Worm (Caenorhabditis elegans) whole organism, midembryonic: ENCODE data around the gene dhp-2.

Experiments
- T22C8.4 ChIP-seq: fragments of 200-800 bp; sonication (Bioruptor generic); IDR thresholded peaks from 2 replicates; pipeline ENCODE4 v1.3.6; 2022; ENCODE audit warnings: missing genetic modification characterization, missing compliant biosample characterization
- cog-1 ChIP-seq: sonication (generic microtip); optimal IDR thresholded peaks from 2 replicates; lab custom pipeline; 2016; ENCODE audit warnings: missing genetic modification characterization, missing compliant biosample characterization
- flt-1 ChIP-seq: fragments of 200-800 bp; sonication (Bioruptor generic); IDR thresholded peaks from 2 replicates; pipeline ENCODE4 v1.3.6; 2022; ENCODE audit warnings: missing genetic modification characterization, missing compliant biosample characterization
- klf-2 ChIP-seq: fragments of 200-800 bp; sonication (Bioruptor generic); conservative IDR thresholded peaks from 2 replicates; pipeline ENCODE4 v1.3.6; 2022; ENCODE audit warnings: missing genetic modification reagents, missing genetic modification characterization, missing compliant biosample characterization
- med-1 ChIP-seq: sonication (generic microtip); optimal IDR thresholded peaks from 2 replicates; lab custom pipeline; 2017; ENCODE audit warnings: missing genetic modification characterization, mild to moderate bottlenecking, missing compliant biosample characterization, antibody characterized with exemption, missing genetic modification reagents; ENCODE audit not compliant: insufficient read depth
- ref-1 ChIP-seq: fragments of 200-800 bp; sonication (Bioruptor generic); conservative IDR thresholded peaks from 2 replicates; pipeline ENCODE4 v1.3.6; 2022; ENCODE audit warnings: missing genetic modification reagents, missing genetic modification characterization, missing compliant biosample characterization
- tab-1 ChIP-seq: fragments of 200-800 bp; sonication (Bioruptor generic); IDR thresholded peaks from 2 replicates; pipeline ENCODE4 v1.3.6; 2022; ENCODE audit warnings: missing genetic modification characterization, missing compliant biosample characterization
- ztf-23 ChIP-seq: fragments of 200-800 bp; sonication (Bioruptor generic); IDR thresholded peaks from 2 replicates; pipeline ENCODE4 v1.3.6; 2022; ENCODE audit warnings: missing genetic modification reagents, missing genetic modification characterization, missing compliant biosample characterization
- ztf-29 ChIP-seq: fragments of 200-800 bp; sonication (Bioruptor generic); IDR thresholded peaks from 2 replicates; pipeline ENCODE4 v1.3.6; 2022; ENCODE audit warnings: missing genetic modification reagents, missing genetic modification characterization, missing compliant biosample characterization

Gene dhp-2

ce11 chrIV:9977602-9978172, at the start of gene dhp-2:
Gene dhp-2 (plus strand): TSS chrIV:9978122.
- TF ChIP-seq ref-1 (GFP tag; lab: Robert Waterston, UW) (no peak), cog-1 (tag; lab: Kevin White, UChicago) (no peak)

- TF ChIP-seq ztf-29 (GFP tag; lab: Robert Waterston, UW): no peak
- TF ChIP-seq ztf-23 (GFP tag; lab: Robert Waterston, UW): no peak
- TF ChIP-seq cog-1 (tag; lab: Kevin White, UChicago): no peak
- TF ChIP-seq T22C8.4 (GFP tag; lab: Robert Waterston, UW): no peak
- TF ChIP-seq klf-2: no peak
Observed at ce11 chrIV:9928180-9928896, 49.6 kb upstream of the dhp-2 start, which contains the start of gene dur-1. Gene dur-1 (minus strand): TSS chrIV:9928230.

- TF ChIP-seq ztf-23 (GFP tag; lab: Robert Waterston, UW) (no peak), T22C8.4 (GFP tag; lab: Robert Waterston, UW) (no peak), flt-1 (GFP tag; lab: Robert Waterston, UW) (no peak), tab-1 (no peak), ztf-29 (GFP tag; lab: Robert Waterston, UW) (no peak), klf-2 (no peak), cog-1 (tag; lab: Kevin White, UChicago) (no peak), ref-1 (GFP tag; lab: Robert Waterston, UW) (no peak)
Observed at ce11 chrIV:9932055-9932454, 45.9 kb upstream of the dhp-2 start, which contains the start of the genes trmt-10A and F25H8.2. Gene trmt-10A (minus strand): TSS chrIV:9932213. Gene F25H8.2 (plus strand): TSS chrIV:9932235.

- TF ChIP-seq ztf-23 (GFP tag; lab: Robert Waterston, UW) (no peak), T22C8.4 (GFP tag; lab: Robert Waterston, UW) (no peak), tab-1 (no peak), ref-1 (GFP tag; lab: Robert Waterston, UW) (no peak), cog-1 (tag; lab: Kevin White, UChicago) (no peak)
Observed at ce11 chrIV:9933580-9933979, 44.3 kb upstream of the dhp-2 start, which contains the start of gene spe-29. Gene spe-29 (plus strand): TSS chrIV:9933880.

- TF ChIP-seq klf-2 (no peak), ztf-29 (GFP tag; lab: Robert Waterston, UW) (no peak), tab-1 (no peak), cog-1 (tag; lab: Kevin White, UChicago) (no peak), med-1 (no peak), T22C8.4 (GFP tag; lab: Robert Waterston, UW) (no peak), ref-1 (GFP tag; lab: Robert Waterston, UW) (no peak), ztf-23 (GFP tag; lab: Robert Waterston, UW) (no peak), flt-1 (GFP tag; lab: Robert Waterston, UW) (no peak)
Observed at ce11 chrIV:9943214-9943613, 34.7 kb upstream of the dhp-2 start.

ce11 chrIV:9944279-9944678, 33.6 kb upstream of the dhp-2 start:
- no peak for TF ChIP-seq flt-1 (GFP tag; lab: Robert Waterston, UW)
- no peak for TF ChIP-seq med-1
- TF ChIP-seq tab-1: no peak
- no peak for TF ChIP-seq ztf-29 (GFP tag; lab: Robert Waterston, UW)
- no peak for TF ChIP-seq klf-2
- TF ChIP-seq ztf-23 (GFP tag; lab: Robert Waterston, UW): no peak
- no peak for TF ChIP-seq T22C8.4 (GFP tag; lab: Robert Waterston, UW)
- no peak for TF ChIP-seq ref-1 (GFP tag; lab: Robert Waterston, UW)
- no peak for TF ChIP-seq cog-1 (tag; lab: Kevin White, UChicago)

- TF ChIP-seq ztf-29 (GFP tag; lab: Robert Waterston, UW) (no peak), klf-2 (no peak), ref-1 (GFP tag; lab: Robert Waterston, UW) (no peak), T22C8.4 (GFP tag; lab: Robert Waterston, UW) (no peak), ztf-23 (GFP tag; lab: Robert Waterston, UW) (no peak), tab-1 (no peak), flt-1 (GFP tag; lab: Robert Waterston, UW) (no peak), med-1 (no peak), cog-1 (tag; lab: Kevin White, UChicago) (no peak)
Observed at ce11 chrIV:9948035-9948434, 29.9 kb upstream of the dhp-2 start.

ce11 chrIV:9953333-9953732, 24.6 kb upstream of the dhp-2 start, which contains the start of gene gon-1:
Gene gon-1 (minus strand): TSS chrIV:9953433.
- TF ChIP-seq cog-1 (tag; lab: Kevin White, UChicago): no peak
- no peak for TF ChIP-seq med-1
- TF ChIP-seq ztf-23 (GFP tag; lab: Robert Waterston, UW): no peak

- TF ChIP-seq klf-2 (no peak), ztf-23 (GFP tag; lab: Robert Waterston, UW) (no peak), T22C8.4 (GFP tag; lab: Robert Waterston, UW) (no peak), tab-1 (no peak), ref-1 (GFP tag; lab: Robert Waterston, UW) (no peak), ztf-29 (GFP tag; lab: Robert Waterston, UW) (no peak), flt-1 (GFP tag; lab: Robert Waterston, UW) (no peak), cog-1 (tag; lab: Kevin White, UChicago) (no peak), med-1 (no peak)
Observed at ce11 chrIV:9963945-9964344, 14.0 kb upstream of the dhp-2 start, which contains the start of gene T13H10.2. Gene T13H10.2 (plus strand): TSS chrIV:9964245.

ce11 chrIV:9969081-9969480, 8.8 kb upstream of the dhp-2 start, which contains the start of the genes kin-5 and C47E12.11:
Gene kin-5 (minus strand): TSS chrIV:9969181.
Gene C47E12.11 (plus strand): TSS chrIV:9969400.
- TF ChIP-seq ref-1 (GFP tag; lab: Robert Waterston, UW): no peak
- TF ChIP-seq ztf-23 (GFP tag; lab: Robert Waterston, UW): no peak
- no peak for TF ChIP-seq ztf-29 (GFP tag; lab: Robert Waterston, UW)
- no peak for TF ChIP-seq med-1
- TF ChIP-seq flt-1 (GFP tag; lab: Robert Waterston, UW): no peak
- TF ChIP-seq T22C8.4 (GFP tag; lab: Robert Waterston, UW): no peak
- TF ChIP-seq cog-1 (tag; lab: Kevin White, UChicago): no peak
